Worm (Caenorhabditis elegans) whole organism, L2 larva: ENCODE data around the gene srg-55.

Experiments
- ZK546.5 ChIP-seq: sonication (generic microtip); optimal IDR thresholded peaks from 2 replicates; lab custom pipeline; 2017; ENCODE audit warnings: missing biosample characterization, missing genetic modification characterization
- ceh-82 ChIP-seq: fragments of 150-350 bp; optimal IDR thresholded peaks from 2 replicates; lab custom pipeline; 2014; ENCODE audit warnings: missing biosample characterization, missing genetic modification characterization
- crh-2 ChIP-seq: sonication (generic microtip); optimal IDR thresholded peaks from 2 replicates; lab custom pipeline; 2017; ENCODE audit warnings: missing biosample characterization, missing genetic modification characterization
- elt-1 ChIP-seq: fragments of 150-350 bp; optimal IDR thresholded peaks from 2 replicates; lab custom pipeline; 2014; ENCODE audit warnings: missing biosample characterization, missing genetic modification characterization
- elt-3 ChIP-seq: sonication (generic microtip); optimal IDR thresholded peaks from 2 replicates; lab custom pipeline; 2017; ENCODE audit warnings: missing biosample characterization, missing genetic modification characterization
- lin-39 ChIP-seq: fragments of 150-350 bp; optimal IDR thresholded peaks from 2 replicates; lab custom pipeline; 2014; ENCODE audit warnings: missing biosample characterization, missing genetic modification reagents, missing genetic modification characterization
- mdl-1 ChIP-seq, 2 experiments: fragments of 150-350 bp in 1 of 2; sonication (generic microtip) in 1 of 2; optimal IDR thresholded peaks; 2 replicates each; lab custom pipeline; 2017; ENCODE audit warnings: missing biosample characterization in 2 of 2, missing genetic modification characterization in 2 of 2
- skn-1 ChIP-seq: sonication (generic microtip); optimal IDR thresholded peaks from 2 replicates; lab custom pipeline; 2017; ENCODE audit warnings: missing biosample characterization, missing genetic modification characterization
- sma-3 ChIP-seq: sonication (generic microtip); optimal IDR thresholded peaks from 2 replicates; lab custom pipeline; 2016; ENCODE audit warnings: missing genetic modification reagents, missing genetic modification characterization, missing compliant biosample characterization
- unc-55 ChIP-seq: fragments of 150-350 bp; sonication (generic microtip); optimal IDR thresholded peaks from 3 replicates; lab custom pipeline; 2014; ENCODE audit warnings: missing biosample characterization, missing genetic modification reagents, missing genetic modification characterization
- unc-62 ChIP-seq: fragments of 150-350 bp; optimal IDR thresholded peaks from 2 replicates; lab custom pipeline; 2014; ENCODE audit warnings: missing biosample characterization, missing genetic modification reagents, missing genetic modification characterization
- zag-1 ChIP-seq: fragments of 150-350 bp; optimal IDR thresholded peaks from 2 replicates; lab custom pipeline; 2014; ENCODE audit warnings: missing biosample characterization, missing genetic modification characterization

DNA sequence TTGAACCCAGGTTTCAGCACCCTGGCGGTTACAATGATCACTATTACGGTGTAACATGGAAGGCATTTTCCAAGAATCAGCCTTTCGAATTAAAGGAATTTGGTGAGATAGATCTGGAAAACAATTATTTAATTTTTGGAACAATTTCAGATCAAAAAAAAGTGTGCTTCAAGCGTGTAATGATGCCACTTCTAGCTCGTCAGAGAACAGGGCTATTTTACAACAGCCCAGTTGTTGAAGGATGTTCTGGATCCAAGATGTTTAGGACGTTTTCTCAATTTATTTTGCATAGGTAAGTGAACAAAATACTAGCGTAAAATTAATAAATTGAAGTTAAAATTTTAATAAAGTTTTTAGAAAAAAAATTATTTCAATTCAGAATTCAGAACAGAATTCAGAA lies 27.2 kb downstream of the srg-55 start:
- no peak for TF ChIP-seq unc-55 (GFP tag; lab: Kevin White, UChicago)
- TF ChIP-seq unc-62 (GFP tag; lab: Kevin White, UChicago): no peak
- no peak for TF ChIP-seq skn-1 (tag; lab: Kevin White, UChicago)
- TF ChIP-seq elt-1 (tag; lab: Kevin White, UChicago): no peak
- no peak for TF ChIP-seq ZK546.5 (tag; lab: Kevin White, UChicago)
- no peak for TF ChIP-seq mdl-1 (tag; optimal IDR thresholded peaks at IDR 0.05; lab: Kevin White, UChicago)
- TF ChIP-seq sma-3 (GFP tag; lab: Kevin White, UChicago): no peak
- no peak for TF ChIP-seq zag-1 (tag; lab: Kevin White, UChicago)
- no peak for TF ChIP-seq elt-3 (tag; lab: Kevin White, UChicago)
- TF ChIP-seq lin-39 (tag; lab: Kevin White, UChicago): no peak
- TF ChIP-seq crh-2: no peak
- no peak for TF ChIP-seq ceh-82 (tag; lab: Kevin White, UChicago)
